Fruit fly (Drosophila melanogaster) whole organism, wandering third instar larva: ENCODE measurements around the gene CG7523.

Source experiments
- CG9705 ChIP-seq: fragments of 200-800 bp; sonication (Bioruptor generic); optimal IDR thresholded peaks from 2 replicates; lab custom pipeline; 2018; ENCODE audit warnings: missing biosample characterization, mild to moderate bottlenecking, missing genetic modification characterization
- CrebA ChIP-seq: fragments of 200-800 bp; sonication (Bioruptor generic); optimal IDR thresholded peaks from 2 replicates; lab custom pipeline; 2016; ENCODE audit warnings: missing biosample characterization, mild to moderate bottlenecking, missing genetic modification characterization, borderline replicate concordance
- Dfd ChIP-seq: fragments of >200 bp; optimal IDR thresholded peaks from 2 replicates; lab custom pipeline; 2017; ENCODE audit warnings: missing biosample characterization, missing genetic modification characterization
- Dif ChIP-seq: fragments of 200-275, 200-300 bp; sonication (Bioruptor generic); optimal IDR thresholded peaks from 2 replicates; lab custom pipeline; 2018; ENCODE audit warnings: missing biosample characterization, missing genetic modification characterization; ENCODE audit not compliant: partially characterized antibody
- HLH106 ChIP-seq: fragments of 200-800 bp; optimal IDR thresholded peaks from 3 replicates; lab custom pipeline; 2019; ENCODE audit warnings: missing biosample characterization, mild to moderate bottlenecking, missing genetic modification characterization, moderate library complexity
- Hnf4 ChIP-seq: fragments of 200-800 bp; sonication (Bioruptor generic); optimal IDR thresholded peaks from 2 replicates; lab custom pipeline; 2016; ENCODE audit warnings: missing biosample characterization, mild to moderate bottlenecking, missing genetic modification characterization
- Jra ChIP-seq: sonication (Bioruptor generic); optimal IDR thresholded peaks from 2 replicates; lab custom pipeline; 2016; ENCODE audit warnings: missing biosample characterization, missing genetic modification characterization
- Mio ChIP-seq: sonication (Bioruptor generic); optimal IDR thresholded peaks from 2 replicates; lab custom pipeline; 2016; ENCODE audit warnings: missing biosample characterization, missing genetic modification characterization
- Myc ChIP-seq: fragments of >200 bp; optimal IDR thresholded peaks from 2 replicates; lab custom pipeline; 2017
- N ChIP-seq: fragments of >200 bp; optimal IDR thresholded peaks from 2 replicates; lab custom pipeline; 2018; ENCODE audit warnings: missing biosample characterization, missing external identifiers, missing genetic modification characterization
- OdsH ChIP-seq: fragments of 200-800 bp; sonication (Bioruptor generic); optimal IDR thresholded peaks from 2 replicates; lab custom pipeline; 2016; ENCODE audit warnings: missing biosample characterization, mild to moderate bottlenecking, missing genetic modification characterization
- br ChIP-seq: fragments of 200-800 bp; sonication (Bioruptor generic); optimal IDR thresholded peaks from 2 replicates; lab custom pipeline; 2016; ENCODE audit warnings: missing biosample characterization, missing genetic modification characterization
- brk ChIP-seq: fragments of 200-800 bp; sonication (Bioruptor generic); optimal IDR thresholded peaks from 2 replicates; lab custom pipeline; 2016; ENCODE audit warnings: missing biosample characterization, mild to moderate bottlenecking, missing genetic modification characterization
- dl ChIP-seq, 2 experiments: fragments of 175-275, 200-275 bp in 1 of 2; fragments of 200-275 bp in 1 of 2; sonication (Bioruptor generic); optimal IDR thresholded peaks; lab custom pipeline; 2018; ENCODE audit warnings: mild to moderate bottlenecking in 2 of 2, missing biosample characterization in 2 of 2, missing genetic modification characterization in 2 of 2, moderate library complexity in 2 of 2; ENCODE audit not compliant: partially characterized antibody in 2 of 2, insufficient read depth in 1 of 2
- dmrt93B ChIP-seq: fragments of 200-800 bp; sonication (Bioruptor generic); optimal IDR thresholded peaks from 2 replicates; lab custom pipeline; 2018; ENCODE audit warnings: missing biosample characterization, mild to moderate bottlenecking, missing genetic modification characterization
- ey ChIP-seq: fragments of 200-800 bp; sonication (Bioruptor generic); optimal IDR thresholded peaks from 2 replicates; lab custom pipeline; 2016; ENCODE audit warnings: missing biosample characterization, missing genetic modification characterization
- foxo ChIP-seq, 2 experiments: fragments of 200-800 bp; sonication (Bioruptor generic); optimal IDR thresholded peaks; 2 replicates in 1 of 2; 3 replicates in 1 of 2; lab custom pipeline; 2016 to 2017; ENCODE audit warnings: missing biosample characterization in 2 of 2, missing genetic modification characterization in 2 of 2
- fru ChIP-seq: fragments of 200-800 bp; sonication (Bioruptor generic); optimal IDR thresholded peaks from 3 replicates; lab custom pipeline; 2016; ENCODE audit warnings: missing biosample characterization, mild to moderate bottlenecking, missing genetic modification characterization
- h ChIP-seq: fragments of 200-800 bp; sonication (Bioruptor generic); optimal IDR thresholded peaks from 3 replicates; lab custom pipeline; 2016; ENCODE audit warnings: missing biosample characterization, mild to moderate bottlenecking, missing genetic modification characterization
- psq ChIP-seq: fragments of 200-800 bp; sonication (Bioruptor generic); optimal IDR thresholded peaks from 3 replicates; lab custom pipeline; 2017; ENCODE audit warnings: missing biosample characterization, mild to moderate bottlenecking, missing genetic modification characterization, moderate library complexity
- rgr ChIP-seq: fragments of 200-800 bp; sonication (Bioruptor generic); optimal IDR thresholded peaks from 3 replicates; lab custom pipeline; 2016; ENCODE audit warnings: missing biosample characterization, mild to moderate bottlenecking, missing genetic modification characterization
- sv ChIP-seq: fragments of 200-800 bp; sonication (Bioruptor generic); optimal IDR thresholded peaks from 3 replicates; lab custom pipeline; 2016; ENCODE audit warnings: missing biosample characterization, missing genetic modification characterization
- tai ChIP-seq: sonication (Bioruptor generic); optimal IDR thresholded peaks from 2 replicates; lab custom pipeline; 2016; ENCODE audit warnings: missing biosample characterization, missing genetic modification characterization
- woc ChIP-seq: sonication (Bioruptor generic); optimal IDR thresholded peaks from 2 replicates; lab custom pipeline; 2016; ENCODE audit warnings: missing biosample characterization, mild to moderate bottlenecking, missing genetic modification characterization

CG7523 gene

DNA sequence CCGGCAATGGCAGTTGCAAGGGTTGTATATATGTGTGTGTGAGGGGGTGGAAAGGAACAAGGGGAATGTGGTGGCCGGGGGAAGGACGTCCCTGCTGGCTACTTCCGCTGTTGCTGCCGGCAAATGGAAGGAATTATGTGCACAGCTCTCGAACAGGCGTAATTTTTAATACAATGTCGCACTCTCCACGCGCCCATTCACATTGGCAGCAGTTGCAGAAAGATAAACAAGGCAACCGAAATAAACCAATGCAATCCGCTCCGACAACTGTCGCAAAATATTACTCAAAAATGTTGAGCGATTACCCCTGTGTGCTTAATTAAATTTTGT, 40.9 kb upstream of the CG7523 start:
- no peak for TF ChIP-seq CG9705 (GFP tag; lab: Kevin White, UChicago)
- TF ChIP-seq Dif (GFP tag; lab: Kevin White, UChicago): peak; percentile 2
- TF ChIP-seq, all 38 proteins: peak for 1

- TF ChIP-seq N (GFP tag; lab: Kevin White, UChicago) (peak; percentile 22), brk (GFP tag; lab: Kevin White, UChicago) (peak; percentile 6), dl (GFP tag; optimal IDR thresholded peaks at IDR 0.05; lab: Kevin White, UChicago; ENCODE audit: insufficient read depth in 1 of 2, partially characterized antibody in 2 of 2) (peak; percentile 12 to 17), Dif (GFP tag; lab: Kevin White, UChicago) (peak; percentile 5), fru (peak; percentile 4), CG9705 (GFP tag; lab: Kevin White, UChicago) (no peak), psq (GFP tag; lab: Kevin White, UChicago) (peak; percentile 73), h (GFP tag; lab: Kevin White, UChicago) (no peak), Hnf4 (GFP tag; lab: Kevin White, UChicago) (peak; percentile 27)
- TF ChIP-seq, all 38 proteins: peak for 7
Observed at dm6 chr3R:17710900-17711645, 40.4 kb upstream of the CG7523 start.

- TF ChIP-seq h (GFP tag; lab: Kevin White, UChicago) (no peak), brk (GFP tag; lab: Kevin White, UChicago) (no peak), CrebA (GFP tag; lab: Kevin White, UChicago) (no peak), sv (GFP tag; lab: Kevin White, UChicago) (no peak), Mio (GFP tag; lab: Kevin White, UChicago) (no peak), HLH106 (no peak), rgr (GFP tag; lab: Kevin White, UChicago) (no peak), Myc (lab: Kevin White, UChicago) (peak; percentile 64), foxo (GFP tag; optimal IDR thresholded peaks at IDR 0.05; lab: Kevin White, UChicago) (peak in 1 of 2 experiments; percentile 3), br (GFP tag; lab: Kevin White, UChicago) (no peak), woc (GFP tag; lab: Kevin White, UChicago) (peak; percentile 28)
- TF ChIP-seq, all 38 proteins: peak for 3
Observed at dm6 chr3R:17710418-17710817, 39.7 kb upstream of the CG7523 start.

DNA sequence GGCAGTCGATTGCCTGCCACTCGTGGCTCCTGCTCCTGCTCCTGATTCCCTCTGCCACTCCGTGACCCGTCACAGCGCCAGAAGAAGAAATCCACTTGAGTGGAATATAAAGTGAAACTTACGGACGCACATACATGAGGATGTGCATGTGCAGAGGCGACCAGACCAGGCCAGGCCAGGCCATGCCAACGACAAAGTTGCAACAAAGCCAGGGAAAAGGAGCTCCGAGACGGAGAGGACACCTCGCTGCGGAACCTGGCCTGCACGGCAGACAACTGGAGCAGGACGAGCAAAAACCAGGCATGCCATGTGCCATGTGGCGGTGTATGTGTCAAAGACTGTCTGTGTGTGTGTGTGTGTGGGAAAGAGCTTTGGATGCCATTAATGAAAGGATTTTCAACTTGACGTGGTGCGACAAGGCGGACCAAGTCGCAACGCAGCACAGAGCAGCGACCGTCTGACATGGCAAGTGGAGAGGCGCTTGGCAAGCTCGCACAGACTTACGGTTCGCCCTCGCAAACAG, 39.0 kb upstream of the CG7523 start:
- TF ChIP-seq dl (GFP tag; optimal IDR thresholded peaks at IDR 0.05; lab: Kevin White, UChicago; ENCODE audit: insufficient read depth in 1 of 2, partially characterized antibody in 2 of 2) (no peak), Mio (GFP tag; lab: Kevin White, UChicago) (no peak), dmrt93B (no peak), psq (GFP tag; lab: Kevin White, UChicago) (no peak)

DNA sequence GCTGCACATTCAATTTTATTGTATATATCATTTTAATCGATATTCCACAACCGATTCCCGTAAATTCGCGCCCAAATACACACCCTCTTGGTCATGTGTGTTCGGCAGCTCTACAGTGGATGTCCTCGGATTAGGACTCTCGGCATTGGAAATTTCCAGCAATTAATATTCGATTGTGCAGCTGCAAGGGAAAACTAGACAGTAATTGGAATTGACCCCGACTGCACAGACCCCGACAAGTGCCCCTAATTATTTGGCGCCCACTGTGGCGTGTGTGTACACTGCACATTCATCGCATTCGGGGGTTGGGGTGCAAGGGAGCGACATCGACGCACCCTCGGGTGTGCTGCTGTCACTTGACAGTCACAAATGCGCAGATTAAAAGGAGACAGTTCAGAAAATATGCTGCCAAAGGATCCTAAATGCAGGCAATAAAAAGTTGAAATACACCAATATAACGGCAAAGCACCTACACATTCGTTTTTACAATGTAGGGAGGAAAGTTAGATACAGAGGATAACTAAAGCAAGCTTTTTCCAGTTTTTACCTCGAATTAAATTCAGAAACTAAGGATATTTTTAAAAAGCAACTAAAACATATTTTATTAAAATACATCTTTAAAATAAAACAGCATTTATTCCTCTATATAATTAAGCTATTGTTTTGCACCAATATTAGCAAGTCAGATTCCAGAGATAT, 38.2 kb upstream of the CG7523 start:
- TF ChIP-seq br (GFP tag; lab: Kevin White, UChicago): peak; percentile 2
- peak; percentile 7 for TF ChIP-seq rgr (GFP tag; lab: Kevin White, UChicago)
- TF ChIP-seq fru: peak; percentile 20
- peak; percentile 27 for TF ChIP-seq psq (GFP tag; lab: Kevin White, UChicago)
- peak; percentile 1 for TF ChIP-seq OdsH (GFP tag; lab: Kevin White, UChicago)
- peak; percentile 21 for TF ChIP-seq woc (GFP tag; lab: Kevin White, UChicago)
- no peak for TF ChIP-seq Jra (GFP tag; lab: Kevin White, UChicago)
- TF ChIP-seq tai: no peak
- peak; percentile 17 for TF ChIP-seq h (GFP tag; lab: Kevin White, UChicago)
- peak; percentile 40 for TF ChIP-seq ey
- TF ChIP-seq foxo (GFP tag; optimal IDR thresholded peaks at IDR 0.05; lab: Kevin White, UChicago): peak in 1 of 2 experiments; percentile 40

dm6 chr3R:17707799-17708198, 37.1 kb upstream of the CG7523 start:
- TF ChIP-seq Dfd (GFP tag; lab: Kevin White, UChicago): peak; percentile 31
- TF ChIP-seq sv (GFP tag; lab: Kevin White, UChicago): no peak
- TF ChIP-seq, all 38 proteins: peak for 1
